Worm (Caenorhabditis elegans): ENCODE data around the gene sqst-1.

Gene sqst-1

ce11 chrIV:12061229-12061628 is 27.1 kb downstream of the sqst-1 start, which contains the start of gene K08E4.8:
K08E4.8 (minus strand) TSS chrIV:12061329.
- TF ChIP-seq him-1 (tag; optimal IDR thresholded peaks at IDR 0.05): no peak
- TF ChIP-seq dao-5 (tag; optimal IDR thresholded peaks at IDR 0.05): no peak
- TF ChIP-seq W03F9.2 (tag; optimal IDR thresholded peaks at IDR 0.05): no peak

- TF ChIP-seq W03F9.2 (tag; optimal IDR thresholded peaks at IDR 0.05): no peak
- TF ChIP-seq him-1 (tag; optimal IDR thresholded peaks at IDR 0.05): no peak
- TF ChIP-seq dao-5 (tag; optimal IDR thresholded peaks at IDR 0.05): no peak
Measured at ce11 chrIV:12068590-12068989, 34.5 kb downstream of the sqst-1 start, which contains the start of gene bath-37. bath-37 (plus strand) TSS chrIV:12068890.

- TF ChIP-seq W03F9.2 (tag; optimal IDR thresholded peaks at IDR 0.05) (no peak), dao-5 (tag; optimal IDR thresholded peaks at IDR 0.05) (no peak), him-1 (tag; optimal IDR thresholded peaks at IDR 0.05) (no peak)
Measured at ce11 chrIV:12075497-12075896, 41.4 kb downstream of the sqst-1 start, which contains the start of gene K08E4.7. K08E4.7 (plus strand) TSS chrIV:12075797.

ce11 chrIV:12078112-12078812 is 44.2 kb downstream of the sqst-1 start, which contains the start of gene tmed-1:
tmed-1 (minus strand) TSS chrIV:12078162.
- no peak for TF ChIP-seq dao-5 (tag; optimal IDR thresholded peaks at IDR 0.05)
- TF ChIP-seq W03F9.2 (tag; optimal IDR thresholded peaks at IDR 0.05): peak; percentile 49

- TF ChIP-seq him-1 (tag; optimal IDR thresholded peaks at IDR 0.05) (no peak), W03F9.2 (tag; optimal IDR thresholded peaks at IDR 0.05) (peak; percentile 8), dao-5 (tag; optimal IDR thresholded peaks at IDR 0.05) (no peak)
Measured at ce11 chrIV:12078907-12079523, 44.9 kb downstream of the sqst-1 start, which contains the start of gene lex-1. lex-1 (plus strand) TSS chrIV:12079473.

ce11 chrIV:12080807-12081206 is 46.7 kb downstream of the sqst-1 start:
- TF ChIP-seq W03F9.2 (tag; optimal IDR thresholded peaks at IDR 0.05) (no peak), dao-5 (tag; optimal IDR thresholded peaks at IDR 0.05) (no peak), him-1 (tag; optimal IDR thresholded peaks at IDR 0.05) (no peak)

ce11 chrIV:12084178-12084577 is 50.1 kb downstream of the sqst-1 start, which contains the start of gene repo-1:
repo-1 (plus strand) TSS chrIV:12084478.
- no peak for TF ChIP-seq him-1 (tag; optimal IDR thresholded peaks at IDR 0.05)
- no peak for TF ChIP-seq W03F9.2 (tag; optimal IDR thresholded peaks at IDR 0.05)
- no peak for TF ChIP-seq dao-5 (tag; optimal IDR thresholded peaks at IDR 0.05)

- TF ChIP-seq him-1 (tag; optimal IDR thresholded peaks at IDR 0.05) (no peak), W03F9.2 (tag; optimal IDR thresholded peaks at IDR 0.05) (no peak), dao-5 (tag; optimal IDR thresholded peaks at IDR 0.05) (no peak)
Measured at ce11 chrIV:12084587-12084986, 50.5 kb downstream of the sqst-1 start.

ce11 chrIV:12085120-12085519 is 51.0 kb downstream of the sqst-1 start, which contains the start of gene rbm-34:
rbm-34 (plus strand) TSS chrIV:12085420.
- TF ChIP-seq him-1 (tag; optimal IDR thresholded peaks at IDR 0.05) (no peak), dao-5 (tag; optimal IDR thresholded peaks at IDR 0.05) (no peak), W03F9.2 (tag; optimal IDR thresholded peaks at IDR 0.05) (no peak)
